Fruit fly (Drosophila melanogaster): ENCODE measurements around the gene Mvb12.

Gene Mvb12

DNA sequence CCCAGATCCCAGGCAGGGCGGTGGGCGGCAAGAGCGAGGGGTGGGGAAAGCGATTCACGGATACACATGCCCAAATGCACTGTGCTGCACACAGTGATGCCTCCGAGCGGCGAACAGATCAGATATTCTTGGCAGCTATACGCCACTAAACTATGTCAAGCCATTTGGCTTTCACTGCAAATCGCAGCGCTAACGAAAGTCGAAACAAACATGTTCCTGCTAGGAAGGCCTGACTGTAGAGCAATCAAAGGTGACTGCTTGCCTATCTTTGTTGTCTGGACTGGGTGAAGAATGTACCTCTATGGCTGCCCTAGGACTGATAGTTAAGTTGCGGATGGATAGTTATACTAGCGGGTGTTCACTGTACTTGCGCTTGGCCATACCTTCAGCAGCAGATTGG lies 34.9 kb upstream of the Mvb12 start:
- TF ChIP-seq rn (GFP tag; IDR thresholded peaks at IDR 0.05), result no peak
- TF ChIP-seq CG4496 (GFP tag; IDR thresholded peaks at IDR 0.05), result no peak; the same call in 1 of the 3 replicates
- TF ChIP-seq CG32121 (GFP tag; IDR thresholded peaks at IDR 0.05), result peak; percentile 74
- no peak for TF ChIP-seq CG15710 (tag; optimal IDR thresholded peaks at IDR 0.05)
- TF ChIP-seq Ets98B (GFP tag; IDR thresholded peaks at IDR 0.05), result peak; percentile 48; the same call in 1 of the 2 replicates
- TF ChIP-seq CG34367 (tag; optimal IDR thresholded peaks at IDR 0.05), result no peak
- TF ChIP-seq CG10348 (GFP tag; IDR thresholded peaks at IDR 0.05), result no peak
- peak; percentile 33 for TF ChIP-seq CG8301 (tag; optimal IDR thresholded peaks at IDR 0.05)
- peak; percentile 33 for TF ChIP-seq CG8159 (tag; optimal IDR thresholded peaks at IDR 0.05)

DNA sequence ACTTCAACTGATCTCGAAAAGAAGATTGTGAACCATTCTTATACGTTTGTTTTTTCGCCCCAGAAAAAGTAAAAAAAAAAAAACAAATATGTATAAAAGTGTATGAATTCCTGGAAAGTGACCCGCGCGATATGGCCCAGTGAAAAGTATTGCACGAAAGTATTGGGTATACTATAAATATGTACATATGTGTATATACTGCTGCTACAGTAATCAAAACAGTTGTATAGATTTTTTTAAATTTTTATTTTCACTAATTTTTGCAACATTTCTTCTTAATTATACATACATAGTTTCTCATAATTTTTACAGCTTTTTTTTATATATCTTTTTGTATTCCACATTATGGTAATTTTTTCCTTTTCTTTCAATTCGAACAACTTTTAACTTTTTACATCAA lies 29.1 kb upstream of the Mvb12 start, which contains the start of gene CG43133:
CG43133 (minus strand) TSS at position 11 of the 400 bp plus-strand sequence.
- TF ChIP-seq CG8301 (tag; optimal IDR thresholded peaks at IDR 0.05) (no peak), CG13204 (GFP tag; optimal IDR thresholded peaks at IDR 0.05) (no peak), CG10348 (GFP tag; IDR thresholded peaks at IDR 0.05) (no peak), Pif1B (GFP tag; optimal IDR thresholded peaks at IDR 0.05) (no peak), rn (GFP tag; IDR thresholded peaks at IDR 0.05) (no peak), fd96Ca (GFP tag; IDR thresholded peaks at IDR 0.05) (no peak), Pif1A (GFP tag; optimal IDR thresholded peaks at IDR 0.05) (no peak), CG15710 (tag; optimal IDR thresholded peaks at IDR 0.05) (no peak), D1 (tag; optimal IDR thresholded peaks at IDR 0.05) (no peak), CG12605 (GFP tag; IDR thresholded peaks at IDR 0.05) (no peak), CG17806 (tag; optimal IDR thresholded peaks at IDR 0.05) (no peak), Snoo (tag; optimal IDR thresholded peaks at IDR 0.05) (no peak), CG4496 (GFP tag; IDR thresholded peaks at IDR 0.05) (no peak), CG32121 (GFP tag; IDR thresholded peaks at IDR 0.05) (no peak)

DNA sequence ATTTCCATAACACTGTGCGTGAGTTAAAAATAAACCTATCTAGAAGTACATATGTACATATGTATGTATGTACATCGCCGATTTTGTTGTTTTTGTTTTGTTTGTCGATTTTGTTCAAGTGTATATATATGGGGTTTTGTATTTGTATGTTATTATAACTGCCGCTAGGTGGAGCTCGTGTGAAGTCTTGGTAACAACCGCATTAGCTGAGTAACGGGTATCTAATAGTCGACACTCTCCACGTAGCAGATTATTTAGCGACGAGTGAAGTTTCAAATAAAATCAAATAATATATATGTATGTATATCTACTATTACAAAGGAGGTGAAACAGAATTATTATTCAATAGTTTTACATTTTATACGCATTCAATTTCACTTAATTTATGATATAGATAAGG lies 28.2 kb upstream of the Mvb12 start:
- TF ChIP-seq CG4496 (GFP tag; IDR thresholded peaks at IDR 0.05) (no peak), EcR (GFP tag; optimal IDR thresholded peaks at IDR 0.05) (no peak)

DNA sequence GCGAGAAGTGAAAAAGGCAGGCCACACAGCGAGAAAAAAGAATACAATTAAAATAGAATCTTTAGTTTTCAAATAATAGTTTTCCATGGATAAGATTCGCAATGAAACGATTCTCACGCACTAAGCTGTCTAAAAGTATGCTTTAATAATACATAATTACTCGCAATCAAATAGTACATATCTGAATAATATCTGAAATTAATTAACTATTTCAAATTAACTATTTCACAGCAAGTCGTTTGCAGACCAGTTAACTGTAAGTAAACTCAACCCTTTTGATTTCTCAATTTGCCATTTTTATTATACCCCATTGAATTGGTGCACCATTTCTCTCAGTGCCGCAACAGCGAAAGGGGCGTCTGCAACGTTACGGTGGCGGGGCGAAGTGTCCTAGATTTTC lies 24.4 kb upstream of the Mvb12 start:
- TF ChIP-seq Pif1B (GFP tag; optimal IDR thresholded peaks at IDR 0.05), result no peak

DNA sequence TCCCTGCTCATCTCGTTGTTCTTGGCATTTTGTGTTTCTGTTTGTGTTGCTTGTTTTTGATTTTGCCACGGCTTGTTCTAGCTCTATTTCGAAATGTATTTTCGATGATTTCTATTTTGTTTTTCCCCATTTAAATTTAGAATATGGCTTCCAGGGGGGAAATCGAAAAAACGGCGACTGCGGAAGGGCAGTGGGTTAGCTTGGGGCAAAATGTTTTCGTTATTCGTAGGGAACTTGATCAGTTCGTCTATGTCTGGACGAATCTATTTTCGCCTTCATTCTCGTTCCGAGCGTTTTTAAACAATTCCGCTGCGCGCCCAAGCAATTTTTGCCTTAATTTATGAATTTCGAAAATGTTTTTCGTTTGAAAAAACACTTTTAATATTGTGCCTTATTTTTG lies 17.4 kb upstream of the Mvb12 start:
- no peak for TF ChIP-seq CG14655 (GFP tag; optimal IDR thresholded peaks at IDR 0.05)
- TF ChIP-seq CG8301 (tag; optimal IDR thresholded peaks at IDR 0.05), result no peak
- TF ChIP-seq CG15710 (tag; optimal IDR thresholded peaks at IDR 0.05), result no peak
- no peak for TF ChIP-seq CG32121 (GFP tag; IDR thresholded peaks at IDR 0.05)
- TF ChIP-seq Snoo (tag; optimal IDR thresholded peaks at IDR 0.05), result no peak
- no peak for TF ChIP-seq rn (GFP tag; IDR thresholded peaks at IDR 0.05)
- no peak for TF ChIP-seq CG13204 (GFP tag; optimal IDR thresholded peaks at IDR 0.05)
- no peak for TF ChIP-seq CG10348 (GFP tag; IDR thresholded peaks at IDR 0.05)
- TF ChIP-seq CG9948 (tag; optimal IDR thresholded peaks at IDR 0.05), result no peak
- TF ChIP-seq Pif1A (GFP tag; optimal IDR thresholded peaks at IDR 0.05), result no peak
- TF ChIP-seq CG17806 (tag; optimal IDR thresholded peaks at IDR 0.05), result no peak
- no peak for TF ChIP-seq CG8159 (tag; optimal IDR thresholded peaks at IDR 0.05)
- TF ChIP-seq CG4496 (GFP tag; IDR thresholded peaks at IDR 0.05), result no peak
- no peak for TF ChIP-seq Pif1B (GFP tag; optimal IDR thresholded peaks at IDR 0.05)
- no peak for TF ChIP-seq gl (tag; optimal IDR thresholded peaks at IDR 0.05)
- TF ChIP-seq CG12605 (GFP tag; IDR thresholded peaks at IDR 0.05), result no peak
- no peak for TF ChIP-seq EcR (GFP tag; optimal IDR thresholded peaks at IDR 0.05)
- no peak for TF ChIP-seq D1 (tag; optimal IDR thresholded peaks at IDR 0.05)
- TF ChIP-seq Ets98B (GFP tag; IDR thresholded peaks at IDR 0.05), result no peak
- TF ChIP-seq fd96Ca (GFP tag; IDR thresholded peaks at IDR 0.05), result no peak

DNA sequence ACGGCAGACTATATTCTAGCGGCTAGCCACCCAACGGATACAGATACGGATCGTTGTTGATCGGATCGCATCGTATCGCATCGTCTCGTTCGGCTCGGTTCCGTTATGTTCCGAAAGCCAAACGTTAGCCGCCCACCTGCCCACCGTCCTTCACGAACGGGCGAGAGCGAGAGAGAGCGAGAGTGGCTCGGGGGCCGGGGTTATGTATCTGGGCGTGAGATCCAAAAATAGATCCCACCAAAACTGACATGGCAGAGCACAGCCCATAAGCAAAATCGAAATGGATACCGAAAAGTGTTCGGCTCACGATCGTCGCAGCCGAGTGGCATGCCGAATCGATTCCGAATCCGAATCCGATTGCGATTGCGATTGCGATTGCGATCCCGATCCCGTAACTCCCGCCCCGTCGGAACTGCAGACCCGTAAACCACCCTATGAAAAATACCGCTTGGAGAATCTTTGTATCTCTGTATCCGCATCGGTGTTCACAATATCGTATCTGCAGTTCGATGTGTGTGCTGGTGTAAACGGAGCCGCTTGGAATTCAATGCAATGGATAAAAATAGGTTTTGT lies 15.8 kb upstream of the Mvb12 start, which contains the start of gene wupA:
wupA (minus strand) TSS at position 112 of the 573 bp plus-strand sequence.
- TF ChIP-seq D1 (tag; optimal IDR thresholded peaks at IDR 0.05) (no peak), fd96Ca (GFP tag; IDR thresholded peaks at IDR 0.05) (no peak), CG34367 (tag; optimal IDR thresholded peaks at IDR 0.05) (no peak), Ets98B (GFP tag; IDR thresholded peaks at IDR 0.05) (no peak), CG9948 (tag; optimal IDR thresholded peaks at IDR 0.05) (no peak), CG32121 (GFP tag; IDR thresholded peaks at IDR 0.05) (no peak), EcR (GFP tag; optimal IDR thresholded peaks at IDR 0.05) (no peak), CG8159 (tag; optimal IDR thresholded peaks at IDR 0.05) (no peak), Snoo (tag; optimal IDR thresholded peaks at IDR 0.05) (no peak), CG4496 (GFP tag; IDR thresholded peaks at IDR 0.05) (no peak), Pif1B (GFP tag; optimal IDR thresholded peaks at IDR 0.05) (no peak), CG14655 (GFP tag; optimal IDR thresholded peaks at IDR 0.05) (no peak), CG13204 (GFP tag; optimal IDR thresholded peaks at IDR 0.05) (no peak), Pif1A (GFP tag; optimal IDR thresholded peaks at IDR 0.05) (no peak), CG8301 (tag; optimal IDR thresholded peaks at IDR 0.05) (no peak), rn (GFP tag; IDR thresholded peaks at IDR 0.05) (no peak), CG15710 (tag; optimal IDR thresholded peaks at IDR 0.05) (no peak)

DNA sequence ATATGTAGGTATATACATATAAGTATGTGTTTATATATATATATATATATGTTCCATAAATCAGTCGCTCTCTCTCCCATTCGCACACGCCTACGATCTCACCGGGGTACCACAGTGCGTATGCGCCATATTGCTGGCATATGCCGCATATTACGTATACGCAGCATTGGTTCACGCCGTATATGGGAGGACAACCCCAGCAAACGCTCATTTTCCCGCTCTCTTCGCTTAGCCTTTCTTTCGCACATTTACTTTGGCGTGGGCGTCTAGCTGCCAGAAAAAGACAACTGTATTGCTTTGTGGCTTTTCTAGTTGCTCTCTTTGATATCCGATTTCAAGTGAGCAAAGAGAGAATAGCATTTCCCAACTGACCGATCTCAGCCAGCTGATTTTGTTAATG lies 13.7 kb upstream of the Mvb12 start:
- TF ChIP-seq CG10348 (GFP tag; IDR thresholded peaks at IDR 0.05), result no peak
- TF ChIP-seq CG15710 (tag; optimal IDR thresholded peaks at IDR 0.05), result no peak
- no peak for TF ChIP-seq CG12605 (GFP tag; IDR thresholded peaks at IDR 0.05)
- no peak for TF ChIP-seq Pif1A (GFP tag; optimal IDR thresholded peaks at IDR 0.05)
- TF ChIP-seq CG4496 (GFP tag; IDR thresholded peaks at IDR 0.05), result no peak
- no peak for TF ChIP-seq CG8159 (tag; optimal IDR thresholded peaks at IDR 0.05)
- no peak for TF ChIP-seq Ets98B (GFP tag; IDR thresholded peaks at IDR 0.05)

Measured in whole organism, pupa.